Fruit fly (Drosophila melanogaster) Kc167 (cell line): ENCODE results near the gene TM9SF3.

Experiments
- Myc ChIP-seq: fragments of >200 bp; optimal IDR thresholded peaks from 2 replicates; lab custom pipeline; 2017; ENCODE audit warnings: missing external identifiers
- Sin3A ChIP-seq: fragments of >200 bp; optimal IDR thresholded peaks from 2 replicates; lab custom pipeline; 2018; ENCODE audit warnings: missing external identifiers
- h ChIP-seq: fragments of >200 bp; optimal IDR thresholded peaks from 3 replicates; lab custom pipeline; 2018; ENCODE audit warnings: missing external identifiers
- insv ChIP-seq: fragments of >200 bp; optimal IDR thresholded peaks from 3 replicates; lab custom pipeline; 2018; ENCODE audit warnings: missing external identifiers
- psq ChIP-seq: fragments of >200 bp; optimal IDR thresholded peaks from 2 replicates; lab custom pipeline; 2017; ENCODE audit warnings: missing external identifiers
- ttk ChIP-seq: sonication (Bioruptor generic); optimal IDR thresholded peaks from 2 replicates; lab custom pipeline; 2017; ENCODE audit warnings: missing external identifiers

TM9SF3 gene

DNA sequence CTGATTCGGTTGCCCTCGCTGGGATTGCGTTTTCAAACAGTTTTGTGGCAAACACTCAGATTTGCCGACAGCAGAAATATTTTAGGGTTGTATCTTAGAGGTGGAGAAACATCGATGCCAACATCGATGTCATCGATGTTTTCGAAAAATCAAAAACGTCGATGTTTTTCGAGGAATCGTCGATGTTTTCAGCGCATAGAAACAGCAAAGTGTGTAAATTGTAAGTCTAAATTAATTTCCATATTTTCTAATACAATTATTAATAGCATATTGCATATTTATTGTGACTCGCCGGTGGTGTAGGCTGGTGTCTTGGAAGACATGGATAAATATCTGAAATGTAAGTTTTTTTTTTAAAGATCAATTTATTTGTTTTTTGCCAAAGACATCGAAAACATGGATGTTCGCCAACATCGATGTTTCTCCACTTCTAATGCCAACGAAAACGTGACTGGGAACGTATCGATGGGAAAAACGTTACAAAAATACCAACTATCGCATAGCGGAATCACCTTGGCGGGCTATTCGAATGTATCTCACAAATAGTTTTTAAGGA, at the start of gene TM9SF3:
Gene TM9SF3 (minus strand): TSS at position 120 of the 556 bp plus-strand sequence.
- TF ChIP-seq psq (lab: Kevin White, UChicago), result no peak
- no peak for TF ChIP-seq insv (lab: Kevin White, UChicago)
- TF ChIP-seq ttk, result no peak
- TF ChIP-seq Myc, result no peak
- no peak for TF ChIP-seq Sin3A
- TF ChIP-seq h, result no peak

DNA sequence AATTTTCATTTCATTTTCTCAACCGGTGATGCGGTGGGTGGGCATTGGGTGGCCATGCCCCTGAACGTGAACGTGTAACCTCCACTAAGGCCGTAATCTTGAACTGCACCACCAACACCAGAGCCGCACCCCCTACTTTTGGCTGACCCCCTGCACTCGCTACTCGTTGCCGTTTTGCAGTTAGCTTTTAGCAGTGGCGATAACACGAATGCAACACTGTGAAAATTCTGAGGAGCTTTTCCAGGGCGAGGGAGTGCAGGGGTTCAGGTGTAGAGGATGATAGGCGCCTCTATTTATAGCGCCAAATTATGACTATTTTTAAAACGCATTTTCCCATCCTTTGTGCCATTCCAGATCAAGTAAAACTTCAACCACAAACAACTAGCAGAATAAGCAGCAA, 40.0 kb upstream of the TM9SF3 start:
- no peak for TF ChIP-seq h
- no peak for TF ChIP-seq psq (lab: Kevin White, UChicago)
- no peak for TF ChIP-seq insv (lab: Kevin White, UChicago)
- no peak for TF ChIP-seq ttk
- TF ChIP-seq Sin3A, result no peak
- TF ChIP-seq Myc, result no peak

DNA sequence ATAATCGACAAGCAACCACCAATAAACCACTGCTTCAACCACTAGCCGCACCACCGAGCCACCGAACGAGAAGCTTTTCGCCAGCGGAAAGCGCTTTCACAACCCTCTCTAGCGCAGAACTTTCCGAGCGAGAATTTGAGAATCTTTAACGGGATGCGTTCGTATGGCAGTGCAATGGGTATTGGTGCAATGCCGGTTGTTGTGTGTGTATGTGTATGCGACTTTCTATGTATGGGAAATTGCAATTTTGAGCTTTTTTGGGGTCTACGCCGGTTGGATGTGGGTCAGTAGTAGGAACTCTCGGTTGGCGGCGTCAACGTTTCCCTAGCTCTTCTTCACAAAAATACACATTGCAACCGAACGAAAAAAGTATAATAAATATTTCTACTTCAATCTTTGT, 39.1 kb upstream of the TM9SF3 start:
- TF ChIP-seq h, result no peak
- TF ChIP-seq Sin3A, result no peak
- no peak for TF ChIP-seq Myc
- TF ChIP-seq ttk, result no peak
- no peak for TF ChIP-seq psq (lab: Kevin White, UChicago)
- TF ChIP-seq insv (lab: Kevin White, UChicago), result no peak

DNA sequence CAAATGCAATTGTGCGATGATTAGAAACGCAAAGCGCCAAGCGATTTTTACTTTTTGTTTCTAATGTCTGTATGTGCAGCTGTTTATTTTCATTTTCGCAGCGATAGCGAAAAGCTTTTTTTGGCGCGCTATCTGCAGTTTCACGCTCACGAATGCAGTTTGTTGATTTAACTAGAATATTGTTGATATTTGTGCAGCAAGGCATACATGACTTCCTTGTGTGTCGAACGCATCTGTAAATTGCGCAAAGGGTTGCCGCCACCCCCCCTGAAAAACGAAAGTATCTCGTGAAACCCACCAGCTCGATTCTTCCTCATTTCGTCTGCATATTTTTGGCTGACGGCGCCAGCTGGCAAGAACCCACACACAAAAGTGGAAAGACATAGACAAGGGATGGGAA, 37.8 kb upstream of the TM9SF3 start:
- TF ChIP-seq insv (lab: Kevin White, UChicago) (no peak), Sin3A (no peak), ttk (no peak), h (no peak), psq (lab: Kevin White, UChicago) (no peak), Myc (no peak)

DNA sequence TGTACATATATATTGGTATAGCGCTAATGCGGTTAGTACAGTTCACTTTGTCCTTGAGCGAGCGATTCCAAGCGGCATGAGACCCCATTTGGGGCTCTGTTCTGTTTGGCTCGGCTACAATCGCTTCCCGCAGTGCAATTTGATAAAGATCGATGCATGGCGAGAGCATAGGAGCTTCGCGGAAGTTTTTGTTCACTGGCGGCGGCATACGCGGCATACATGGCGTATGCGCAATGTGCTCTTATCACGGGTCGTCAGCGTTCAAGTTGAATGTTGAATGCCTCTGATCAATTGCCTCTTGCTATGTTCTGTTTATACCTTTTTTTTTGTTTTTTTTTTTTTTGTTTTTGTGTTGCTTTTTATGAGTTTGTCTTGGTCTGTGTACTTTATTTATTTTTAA, 37.3 kb upstream of the TM9SF3 start:
- no peak for TF ChIP-seq psq (lab: Kevin White, UChicago)
- no peak for TF ChIP-seq Sin3A
- TF ChIP-seq insv (lab: Kevin White, UChicago), result no peak
- no peak for TF ChIP-seq Myc
- TF ChIP-seq h, result no peak
- no peak for TF ChIP-seq ttk

DNA sequence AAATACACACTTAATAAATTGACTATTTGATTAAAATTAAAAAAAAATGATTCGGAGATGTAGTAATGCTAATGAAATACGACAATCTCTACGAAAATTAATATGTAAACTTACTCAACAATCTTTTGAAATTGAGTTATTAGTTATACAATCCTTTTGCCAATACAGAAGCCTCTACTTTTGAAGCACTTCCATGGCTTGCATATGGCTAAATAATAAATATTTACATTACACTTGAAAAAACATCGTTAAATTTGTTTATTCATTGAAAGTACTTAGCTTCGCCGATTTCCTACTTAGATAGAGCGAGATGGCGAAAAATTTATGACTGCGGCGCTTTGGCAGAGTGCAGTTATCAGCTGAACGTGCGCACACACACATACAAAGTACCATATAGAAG, 36.9 kb upstream of the TM9SF3 start:
- TF ChIP-seq h (no peak), Myc (no peak), ttk (no peak), Sin3A (no peak), insv (lab: Kevin White, UChicago) (no peak), psq (lab: Kevin White, UChicago) (no peak)

DNA sequence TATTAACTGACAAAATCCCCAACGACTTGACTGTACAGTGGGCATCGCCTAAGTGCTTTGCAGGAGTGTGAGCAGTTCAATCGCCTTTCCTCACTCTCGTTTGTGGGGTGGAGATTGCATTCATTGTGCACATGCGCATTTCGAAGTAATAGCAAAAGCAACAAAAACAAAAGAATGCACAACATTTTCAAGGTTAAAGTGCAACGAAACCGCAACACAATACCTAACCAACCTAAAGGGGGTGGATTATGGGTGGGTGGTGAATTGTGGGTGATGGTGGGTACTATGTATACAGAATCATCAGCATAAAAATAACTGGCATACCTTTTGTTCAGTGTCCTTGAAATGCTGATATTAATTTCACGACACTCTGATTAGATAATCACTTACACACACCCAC, 35.7 kb upstream of the TM9SF3 start:
- TF ChIP-seq ttk, result no peak
- no peak for TF ChIP-seq Sin3A
- TF ChIP-seq insv (lab: Kevin White, UChicago), result no peak
- no peak for TF ChIP-seq psq (lab: Kevin White, UChicago)
- no peak for TF ChIP-seq h
- TF ChIP-seq Myc, result no peak

DNA sequence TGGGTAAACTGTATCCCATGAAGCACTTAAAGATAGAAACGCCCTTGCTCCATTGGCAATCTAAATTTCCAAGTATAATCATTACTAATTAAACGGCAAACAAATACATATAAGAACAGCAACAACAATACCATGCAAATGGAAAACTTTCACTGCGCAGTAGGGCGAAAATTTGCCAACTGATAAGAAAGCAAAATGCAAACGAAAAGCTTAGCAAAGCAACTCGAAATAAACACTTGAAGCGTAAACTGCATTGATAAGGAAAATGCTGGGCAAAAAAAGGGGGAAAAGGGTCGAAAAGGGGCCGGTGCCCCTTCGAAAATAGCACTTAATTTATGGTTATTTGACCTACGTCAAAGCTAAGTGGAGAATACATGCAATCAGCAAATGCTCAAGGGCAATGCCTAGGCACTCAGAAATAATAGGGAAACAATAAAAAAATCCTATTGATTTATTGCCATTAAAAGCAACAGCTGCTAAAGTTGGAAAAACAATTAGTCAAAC, 34.8 kb upstream of the TM9SF3 start:
- TF ChIP-seq ttk, result no peak
- TF ChIP-seq h, result no peak
- TF ChIP-seq Sin3A, result no peak
- no peak for TF ChIP-seq psq (lab: Kevin White, UChicago)
- TF ChIP-seq Myc, result no peak

DNA sequence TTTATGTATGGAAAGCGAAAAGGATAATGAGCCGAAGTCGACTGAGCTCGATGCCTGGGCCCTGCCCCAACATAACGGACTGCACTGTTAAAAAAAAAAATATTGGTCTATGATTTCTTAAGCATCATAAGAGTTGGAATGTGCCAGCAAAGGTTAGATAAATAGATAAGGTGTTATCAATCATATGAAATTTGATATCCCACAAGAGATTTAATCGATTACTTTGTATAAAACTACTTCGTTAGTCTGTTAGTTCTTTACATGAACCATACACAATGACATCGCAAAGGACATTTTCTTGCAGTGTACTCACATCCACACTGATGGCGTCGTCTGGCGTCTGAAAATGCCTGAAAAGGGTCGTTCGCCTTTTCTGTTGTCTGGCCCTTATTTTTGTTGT, 33.7 kb upstream of the TM9SF3 start:
- no peak for TF ChIP-seq h

DNA sequence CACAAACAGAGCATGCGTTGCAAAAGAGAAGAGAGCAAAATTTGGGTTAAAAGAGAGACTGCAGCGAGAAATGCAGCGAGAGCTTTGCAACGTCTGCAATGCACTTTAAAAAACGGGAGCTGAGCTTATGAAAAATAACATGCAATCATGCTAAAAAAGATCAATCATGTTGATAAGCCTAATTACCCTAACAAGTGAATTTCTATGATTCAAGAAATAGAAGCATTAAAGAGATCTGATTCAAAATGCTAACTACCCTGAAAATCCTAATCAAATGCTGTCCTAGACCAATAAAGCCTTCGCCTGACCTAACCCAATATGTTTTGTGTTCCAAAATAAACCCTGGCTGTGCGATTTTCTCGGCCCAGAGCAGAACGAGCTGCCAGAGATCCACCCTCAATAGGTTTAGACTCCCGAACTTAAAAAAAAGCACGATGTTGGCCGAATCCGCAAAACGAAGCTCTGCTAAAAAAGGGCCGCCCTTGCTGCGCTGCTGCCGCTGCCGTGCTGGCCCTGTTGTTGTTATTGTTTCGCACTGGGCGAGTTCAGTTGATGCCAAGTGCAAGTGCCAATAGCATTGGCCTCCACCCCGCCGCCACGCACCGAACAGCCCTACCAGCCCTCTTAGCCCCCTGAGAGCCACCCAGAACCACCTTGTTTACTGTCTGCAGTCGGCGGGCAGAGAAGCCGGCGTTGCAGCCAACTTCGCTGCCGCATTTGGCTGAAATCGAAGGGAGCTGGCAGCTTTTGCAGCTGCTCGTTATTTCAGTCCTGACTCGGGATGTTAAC, 31.7 kb upstream of the TM9SF3 start:
- no peak for TF ChIP-seq psq (lab: Kevin White, UChicago)
- TF ChIP-seq h, result no peak
- TF ChIP-seq insv (lab: Kevin White, UChicago), result no peak
- no peak for TF ChIP-seq ttk
- TF ChIP-seq Sin3A, result no peak
- no peak for TF ChIP-seq Myc

DNA sequence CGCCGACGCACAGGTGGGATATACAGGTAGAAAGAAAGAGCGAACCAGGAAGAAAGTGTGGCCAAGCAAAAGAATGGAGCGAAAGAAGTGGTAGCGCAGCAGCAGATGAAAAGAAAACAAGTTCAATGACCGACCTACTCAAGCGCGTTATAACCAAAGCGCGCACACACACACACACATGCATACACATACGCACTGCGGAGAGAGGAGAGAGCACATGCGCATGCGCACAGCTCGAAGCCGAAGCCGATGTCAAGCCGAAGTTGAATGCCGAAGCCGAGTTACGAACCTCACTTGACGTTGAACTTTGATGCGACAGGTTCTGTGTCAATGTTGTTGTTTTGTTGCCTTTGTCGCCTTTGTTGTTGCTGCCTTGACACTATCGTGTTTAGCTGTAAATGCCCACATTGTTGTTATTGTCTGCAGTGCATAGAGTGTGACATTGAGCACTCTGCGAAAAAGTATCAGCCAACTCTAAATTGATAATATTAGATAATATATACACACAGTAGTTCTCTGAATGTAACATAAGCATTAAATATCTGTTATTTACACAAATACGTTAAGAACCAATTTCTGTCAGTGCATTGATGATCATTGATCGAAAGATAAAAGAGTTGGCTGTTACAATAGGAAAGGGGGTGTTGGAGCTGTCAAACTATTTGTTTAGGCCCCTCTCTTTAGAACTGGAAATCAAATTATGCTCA, 30.6 kb upstream of the TM9SF3 start:
- TF ChIP-seq Myc, result no peak
- TF ChIP-seq ttk, result no peak
- no peak for TF ChIP-seq psq (lab: Kevin White, UChicago)
- no peak for TF ChIP-seq insv (lab: Kevin White, UChicago)
- no peak for TF ChIP-seq h
- no peak for TF ChIP-seq Sin3A

DNA sequence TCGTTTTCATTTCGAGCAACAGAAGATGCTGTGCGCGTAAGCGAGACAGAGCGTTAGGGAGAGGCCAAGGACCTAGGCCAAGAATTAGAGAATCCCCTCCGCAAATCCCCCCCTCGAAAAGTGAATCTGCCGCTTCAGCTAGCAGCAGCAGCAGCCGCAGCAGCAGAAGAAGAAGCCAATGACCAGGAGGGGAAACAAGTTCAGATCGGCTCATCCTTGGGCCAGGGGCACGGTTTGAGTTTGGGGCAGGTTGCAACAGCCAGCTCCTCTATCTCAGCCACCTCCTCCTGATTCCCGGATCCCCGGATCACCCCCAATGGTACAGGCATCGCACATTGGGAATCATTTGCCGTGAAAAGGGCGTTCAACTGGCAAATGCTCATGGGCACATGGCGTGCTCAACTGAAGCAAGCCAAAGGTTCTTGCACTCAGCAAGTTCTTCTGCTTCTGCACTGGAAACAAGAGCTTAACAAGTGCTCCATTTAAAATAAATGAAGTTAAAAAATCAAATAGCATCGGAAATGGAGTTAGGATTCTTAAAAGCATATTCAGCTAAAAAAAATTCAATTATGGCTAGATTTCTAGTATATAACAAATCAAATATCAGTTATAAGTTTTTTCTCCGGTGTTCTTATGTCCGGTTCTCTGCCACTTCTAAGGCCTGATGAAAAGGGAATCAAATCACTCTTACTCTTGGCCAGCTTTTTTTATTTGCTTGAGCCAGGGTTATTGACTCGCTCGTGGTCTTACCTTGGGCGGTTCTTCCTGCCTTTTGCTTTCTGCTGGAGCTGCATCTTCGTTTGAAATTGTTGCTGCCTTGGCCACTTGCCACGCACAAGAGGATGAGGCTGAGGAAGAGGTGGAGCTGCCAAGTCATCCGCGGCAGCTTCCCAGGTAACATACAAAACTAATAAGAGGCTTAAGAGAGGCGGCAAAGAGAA, 29.7 kb upstream of the TM9SF3 start:
- TF ChIP-seq psq (lab: Kevin White, UChicago) (no peak), ttk (no peak), Myc (no peak), Sin3A (no peak), insv (lab: Kevin White, UChicago) (no peak), h (no peak)
